Worm (Caenorhabditis elegans): Measurements from ENCODE around the gene T14G8.2.

DNA sequence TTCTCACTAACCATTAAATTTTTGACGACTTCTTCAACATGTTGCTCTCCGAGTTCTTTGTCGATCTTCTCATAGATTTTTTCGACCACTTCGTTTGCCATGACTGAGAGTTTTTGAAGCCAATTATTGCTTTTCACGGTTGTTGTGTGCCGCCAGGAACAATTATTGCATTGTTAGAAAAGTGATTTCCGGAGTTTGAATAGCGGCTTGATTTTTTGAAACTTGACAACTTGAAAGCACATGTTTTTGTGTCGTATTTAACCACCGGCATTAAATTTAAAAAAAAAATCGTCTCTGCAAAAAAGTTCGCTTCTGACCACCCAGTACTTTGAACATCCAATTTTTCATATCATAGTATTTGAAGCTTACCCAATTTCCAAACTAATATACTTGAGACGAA is 11.8 kb upstream of the T14G8.2 start, which contains the start of gene C52G5.3:
- TF ChIP-seq pha-2 (tag; optimal IDR thresholded peaks at IDR 0.05), result no peak
- TF ChIP-seq hlh-15 (tag; optimal IDR thresholded peaks at IDR 0.05), result no peak
- TF ChIP-seq rnt-1 (tag; optimal IDR thresholded peaks at IDR 0.05), result no peak
- TF ChIP-seq nfya-1 (tag; optimal IDR thresholded peaks at IDR 0.05), result no peak
- no peak for TF ChIP-seq ceh-18 (tag; optimal IDR thresholded peaks at IDR 0.05)
- no peak for TF ChIP-seq elt-2 (tag; optimal IDR thresholded peaks at IDR 0.05)
- TF ChIP-seq lin-11 (tag; optimal IDR thresholded peaks at IDR 0.05), result no peak
- TF ChIP-seq F13H6.1 (tag; optimal IDR thresholded peaks at IDR 0.05), result no peak
- TF ChIP-seq fkh-10 (GFP tag; optimal IDR thresholded peaks at IDR 0.05), result no peak
- no peak for TF ChIP-seq nhr-232 (tag; optimal IDR thresholded peaks at IDR 0.05)
- no peak for TF ChIP-seq ceh-34 (tag; optimal IDR thresholded peaks at IDR 0.05)
